Worm (Caenorhabditis elegans) whole organism, midembryonic: ENCODE results near the gene F59E12.17.

ENCODE experiments used
- T22C8.4 ChIP-seq: fragments of 200-800 bp; sonication (Bioruptor generic); IDR thresholded peaks from 2 replicates; pipeline ENCODE4 v1.3.6; 2022; ENCODE audit warnings: missing genetic modification characterization, missing compliant biosample characterization
- cog-1 ChIP-seq: sonication (generic microtip); optimal IDR thresholded peaks from 2 replicates; lab custom pipeline; 2016; ENCODE audit warnings: missing genetic modification characterization, missing compliant biosample characterization
- flt-1 ChIP-seq: fragments of 200-800 bp; sonication (Bioruptor generic); IDR thresholded peaks from 2 replicates; pipeline ENCODE4 v1.3.6; 2022; ENCODE audit warnings: missing genetic modification characterization, missing compliant biosample characterization
- klf-2 ChIP-seq: fragments of 200-800 bp; sonication (Bioruptor generic); conservative IDR thresholded peaks from 2 replicates; pipeline ENCODE4 v1.3.6; 2022; ENCODE audit warnings: missing genetic modification reagents, missing genetic modification characterization, missing compliant biosample characterization
- med-1 ChIP-seq: sonication (generic microtip); optimal IDR thresholded peaks from 2 replicates; lab custom pipeline; 2017; ENCODE audit warnings: missing genetic modification characterization, mild to moderate bottlenecking, missing compliant biosample characterization, antibody characterized with exemption, missing genetic modification reagents; ENCODE audit not compliant: insufficient read depth
- ref-1 ChIP-seq: fragments of 200-800 bp; sonication (Bioruptor generic); conservative IDR thresholded peaks from 2 replicates; pipeline ENCODE4 v1.3.6; 2022; ENCODE audit warnings: missing genetic modification reagents, missing genetic modification characterization, missing compliant biosample characterization
- tab-1 ChIP-seq: fragments of 200-800 bp; sonication (Bioruptor generic); IDR thresholded peaks from 2 replicates; pipeline ENCODE4 v1.3.6; 2022; ENCODE audit warnings: missing genetic modification characterization, missing compliant biosample characterization
- ztf-23 ChIP-seq: fragments of 200-800 bp; sonication (Bioruptor generic); IDR thresholded peaks from 2 replicates; pipeline ENCODE4 v1.3.6; 2022; ENCODE audit warnings: missing genetic modification reagents, missing genetic modification characterization, missing compliant biosample characterization
- ztf-29 ChIP-seq: fragments of 200-800 bp; sonication (Bioruptor generic); IDR thresholded peaks from 2 replicates; pipeline ENCODE4 v1.3.6; 2022; ENCODE audit warnings: missing genetic modification reagents, missing genetic modification characterization, missing compliant biosample characterization

The F59E12.17 gene

DNA sequence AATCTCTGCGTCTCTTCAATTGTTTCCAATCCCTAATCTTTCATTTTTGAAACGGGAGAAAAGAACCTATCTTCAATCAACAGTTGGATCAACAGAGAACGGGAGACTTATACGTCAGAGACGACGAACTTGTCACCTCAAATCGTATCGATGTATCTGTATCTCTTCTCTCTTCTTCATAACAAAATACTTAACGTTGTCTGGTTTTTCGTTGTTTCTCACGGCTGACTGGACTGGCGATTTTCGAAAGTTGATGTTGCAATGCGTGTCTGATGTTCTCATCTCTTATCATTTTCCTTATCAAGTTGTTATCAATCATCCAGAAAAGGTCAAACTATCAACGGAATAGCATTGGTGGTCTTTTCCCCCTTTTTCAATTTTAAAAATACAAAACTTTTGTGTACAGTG is 43.7 kb downstream of the F59E12.17 start:
- TF ChIP-seq tab-1 = no peak
- no peak for TF ChIP-seq T22C8.4 (GFP tag; lab: Robert Waterston, UW)
- no peak for TF ChIP-seq ztf-23
- TF ChIP-seq cog-1 (tag; lab: Kevin White, UChicago) = no peak
- TF ChIP-seq flt-1 (GFP tag; lab: Robert Waterston, UW) = no peak
- no peak for TF ChIP-seq med-1 (GFP tag; lab: Kevin White, UChicago)
- TF ChIP-seq ref-1 (GFP tag; lab: Robert Waterston, UW) = no peak
- no peak for TF ChIP-seq klf-2
- no peak for TF ChIP-seq ztf-29 (GFP tag; lab: Robert Waterston, UW)

DNA sequence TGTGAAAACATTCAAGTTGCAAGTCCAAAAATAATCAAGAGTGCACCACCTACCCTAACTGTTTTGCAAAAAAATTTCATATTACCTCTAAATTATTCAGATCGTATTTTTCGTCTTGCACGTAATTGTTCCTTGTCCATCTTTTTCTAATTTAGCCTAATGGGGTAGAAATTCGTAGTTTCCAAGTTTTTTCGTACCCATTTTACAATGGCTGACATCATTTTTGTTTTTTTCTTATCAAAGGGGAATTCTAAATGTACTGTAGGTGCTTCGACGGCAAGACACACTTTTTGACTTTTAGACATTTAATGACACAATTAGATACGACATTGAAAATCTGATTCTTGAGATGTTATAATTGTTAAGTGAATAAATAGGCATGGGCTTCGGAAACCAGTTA is 44.8 kb downstream of the F59E12.17 start:
- TF ChIP-seq ref-1 (GFP tag; lab: Robert Waterston, UW) (no peak), flt-1 (GFP tag; lab: Robert Waterston, UW) (no peak), T22C8.4 (GFP tag; lab: Robert Waterston, UW) (no peak), med-1 (GFP tag; lab: Kevin White, UChicago) (no peak), klf-2 (no peak), cog-1 (tag; lab: Kevin White, UChicago) (no peak), ztf-29 (GFP tag; lab: Robert Waterston, UW) (no peak), ztf-23 (no peak), tab-1 (no peak)

DNA sequence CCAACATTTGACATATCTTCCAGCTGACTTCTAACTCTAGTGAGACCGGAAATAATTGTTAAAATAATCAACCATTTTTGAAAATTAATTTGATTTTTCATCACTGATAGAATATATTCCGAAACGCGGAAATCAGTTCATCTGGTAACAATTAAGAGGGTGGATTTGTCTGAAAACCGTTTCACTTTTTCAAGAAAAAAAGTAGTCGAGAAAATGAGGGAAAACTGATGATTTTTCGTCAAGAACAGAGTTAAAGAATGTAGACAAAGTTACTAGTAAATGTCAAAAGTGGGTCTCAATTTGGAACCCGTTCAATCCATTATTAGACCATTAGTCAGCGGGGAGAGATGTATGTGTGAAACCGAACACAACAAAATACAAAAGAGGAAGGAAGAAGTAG is 46.1 kb downstream of the F59E12.17 start, which contains the start of gene C17G10.6:
Gene C17G10.6 (minus strand): TSS at position 101 of the 400 bp plus-strand sequence.
- TF ChIP-seq ztf-23 (no peak), T22C8.4 (GFP tag; lab: Robert Waterston, UW) (no peak), med-1 (GFP tag; lab: Kevin White, UChicago) (no peak), flt-1 (GFP tag; lab: Robert Waterston, UW) (no peak), cog-1 (tag; lab: Kevin White, UChicago) (no peak), klf-2 (no peak), ref-1 (GFP tag; lab: Robert Waterston, UW) (no peak), ztf-29 (GFP tag; lab: Robert Waterston, UW) (no peak), tab-1 (no peak)

DNA sequence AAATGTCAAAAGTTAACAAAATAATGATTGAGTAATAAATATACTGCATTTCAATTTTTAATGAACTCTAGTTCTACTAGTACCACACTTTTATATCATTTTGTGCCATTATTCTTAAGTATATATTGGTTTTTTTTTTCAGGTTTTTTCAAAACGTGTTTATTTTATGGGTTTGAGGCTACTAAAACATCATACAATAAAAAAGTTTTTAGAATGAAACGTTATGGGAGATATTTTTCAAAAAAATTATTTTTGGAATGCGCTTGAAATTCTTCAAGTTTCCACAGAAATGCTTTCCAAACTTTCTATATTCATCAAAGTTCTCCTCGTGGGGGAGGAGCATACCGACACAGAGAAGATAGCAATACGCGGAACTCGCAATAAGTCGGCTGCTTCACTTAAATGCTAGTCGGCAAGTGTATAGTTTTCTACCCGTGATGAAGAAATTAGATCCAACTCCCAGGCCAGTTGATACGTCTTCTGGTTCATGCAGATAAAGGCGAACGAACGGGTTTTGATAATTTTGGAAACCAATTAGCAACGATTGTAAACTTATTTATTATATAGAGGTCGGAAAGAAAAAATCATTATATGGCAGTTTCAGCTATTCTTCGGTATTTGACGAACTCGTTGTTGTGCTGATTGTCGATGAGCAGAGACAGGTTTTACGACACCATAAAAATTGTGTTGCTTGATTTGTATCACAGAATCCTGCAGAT is 49.8 kb downstream of the F59E12.17 start, which contains the start of gene C17G10.10:
Gene C17G10.10 (minus strand): TSS at position 51 of the 719 bp plus-strand sequence.
- TF ChIP-seq tab-1 (no peak), klf-2 (no peak), ref-1 (GFP tag; lab: Robert Waterston, UW) (no peak), ztf-29 (GFP tag; lab: Robert Waterston, UW) (no peak), med-1 (GFP tag; lab: Kevin White, UChicago) (no peak), ztf-23 (no peak), flt-1 (GFP tag; lab: Robert Waterston, UW) (no peak), T22C8.4 (GFP tag; lab: Robert Waterston, UW) (no peak), cog-1 (tag; lab: Kevin White, UChicago) (no peak)
